Worm (Caenorhabditis elegans): ENCODE measurements around the gene T24D5.1.

The T24D5.1 gene

ce11 chrX:12620310-12620709 is 45.7 kb downstream of the T24D5.1 start:
- TF ChIP-seq nhr-12 (tag; optimal IDR thresholded peaks at IDR 0.05) (no peak), ztf-11 (tag; optimal IDR thresholded peaks at IDR 0.05) (no peak), tbx-8 (GFP tag; optimal IDR thresholded peaks at IDR 0.05) (no peak), ceh-83 (GFP tag; optimal IDR thresholded peaks at IDR 0.05) (no peak), lsy-2 (tag; optimal IDR thresholded peaks at IDR 0.05) (no peak), M03D4.4 (tag; optimal IDR thresholded peaks at IDR 0.05) (no peak), nhr-76 (tag; optimal IDR thresholded peaks at IDR 0.05) (no peak), lin-13 (tag; optimal IDR thresholded peaks at IDR 0.05) (no peak), mep-1 (tag; optimal IDR thresholded peaks at IDR 0.05) (no peak), unc-62 (GFP tag; optimal IDR thresholded peaks at IDR 0.05) (no peak), nhr-28 (tag; optimal IDR thresholded peaks at IDR 0.05) (no peak), ceh-43 (GFP tag; optimal IDR thresholded peaks at IDR 0.05) (no peak), snpc-4 (tag; optimal IDR thresholded peaks at IDR 0.05) (no peak), cnd-1 (tag; optimal IDR thresholded peaks at IDR 0.05) (no peak), unc-39 (tag; optimal IDR thresholded peaks at IDR 0.05) (no peak), nhr-237 (tag; optimal IDR thresholded peaks at IDR 0.05) (no peak), hlh-1 (tag; optimal IDR thresholded peaks at IDR 0.05) (no peak), bed-3 (GFP tag; optimal IDR thresholded peaks at IDR 0.05) (no peak), nhr-2 (tag; optimal IDR thresholded peaks at IDR 0.05) (no peak), flh-1 (GFP tag; optimal IDR thresholded peaks at IDR 0.05) (no peak)
